Fruit fly (Drosophila melanogaster) whole organism, adult: ENCODE results near the gene CG13907.

Experiments
- CG11617 ChIP-seq: fragments of 200-800 bp; sonication (Bioruptor generic); optimal IDR thresholded peaks from 2 replicates; lab custom pipeline; 2017; ENCODE audit warnings: mild to moderate bottlenecking, missing biosample characterization, missing genetic modification reagents, missing genetic modification characterization
- CG12768 ChIP-seq: fragments of 200-800 bp; sonication (Bioruptor generic); optimal IDR thresholded peaks from 2 replicates; lab custom pipeline; 2017; ENCODE audit warnings: missing biosample characterization, missing genetic modification characterization, mild to moderate bottlenecking, moderate library complexity, missing genetic modification reagents
- CG14711 ChIP-seq: fragments of 200-800 bp; sonication (Bioruptor generic); optimal IDR thresholded peaks from 2 replicates; lab custom pipeline; 2018; ENCODE audit warnings: missing biosample characterization, mild to moderate bottlenecking, missing genetic modification characterization, moderate library complexity
- CG1620 ChIP-seq: fragments of 200-800 bp; sonication (Bioruptor generic); optimal IDR thresholded peaks from 2 replicates; lab custom pipeline; 2016; ENCODE audit warnings: missing biosample characterization, missing genetic modification characterization
- CG33017 ChIP-seq: fragments of 200-800 bp; sonication (Bioruptor generic); optimal IDR thresholded peaks from 2 replicates; lab custom pipeline; 2018; ENCODE audit warnings: missing biosample characterization, mild to moderate bottlenecking, missing genetic modification characterization, moderate library complexity
- Clk ChIP-seq: fragments of 200-800 bp; sonication (Bioruptor generic); optimal IDR thresholded peaks from 2 replicates; lab custom pipeline; 2017; ENCODE audit warnings: missing biosample characterization, missing genetic modification characterization
- kay ChIP-seq: fragments of 200-800 bp; sonication (Bioruptor generic); peaks from one replicate; lab custom pipeline; 2016; ENCODE audit warnings: missing biosample characterization, missing genetic modification characterization, borderline replicate concordance
- toe ChIP-seq: fragments of 200-800 bp; sonication (Bioruptor generic); optimal IDR thresholded peaks from 2 replicates; lab custom pipeline; 2016; ENCODE audit warnings: missing biosample characterization, missing genetic modification characterization

- TF ChIP-seq CG33017 (tag; lab: Kevin White, UChicago), result no peak
- TF ChIP-seq CG12768 (GFP tag; lab: Kevin White, UChicago), result no peak
- TF ChIP-seq Clk (GFP tag; lab: Kevin White, UChicago), result no peak
- no peak for TF ChIP-seq CG1620 (GFP tag; lab: Kevin White, UChicago)
- no peak for TF ChIP-seq CG14711 (tag; lab: Kevin White, UChicago)
- no peak for TF ChIP-seq toe (GFP tag; lab: Kevin White, UChicago)
- TF ChIP-seq CG11617 (GFP tag; lab: Kevin White, UChicago), result no peak
- TF ChIP-seq kay (GFP tag; lab: Kevin White, UChicago), result peak; percentile 79
These were observed 3.2 kb upstream of the CG13907 start for dm6 chr3L:885006-885405.
